Worm (Caenorhabditis elegans) whole organism, L4/young adult: ENCODE measurements around the gene atf-2.

Experiments
- dao-5 ChIP-seq: sonication (generic microtip); optimal IDR thresholded peaks from 2 replicates; lab custom pipeline; 2016; ENCODE audit warnings: missing genotype, missing genetic modification characterization, moderate library complexity, missing compliant biosample characterization
- him-1 ChIP-seq: sonication (generic microtip); optimal IDR thresholded peaks from 2 replicates; lab custom pipeline; 2016; ENCODE audit warnings: missing genotype, missing genetic modification reagents, missing genetic modification characterization, missing compliant biosample characterization

DNA sequence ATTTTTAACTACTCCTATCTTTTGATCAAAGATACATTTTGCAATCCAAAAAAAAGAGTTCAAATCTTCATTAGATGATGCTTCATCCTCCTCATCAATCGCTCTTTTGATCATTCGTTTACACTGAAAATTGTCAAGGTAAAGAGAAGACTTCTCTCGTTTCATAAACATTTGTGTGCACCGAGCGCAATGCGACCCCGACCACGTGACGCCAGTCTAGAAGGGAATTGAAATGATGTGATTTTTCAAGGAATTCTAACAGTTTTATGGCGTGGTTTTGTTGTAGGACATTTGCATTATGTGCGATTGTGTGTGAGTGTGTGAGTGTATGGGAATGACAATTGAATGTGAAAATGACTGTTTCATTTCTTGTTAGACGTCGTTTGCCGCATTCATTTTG is 10.5 kb upstream of the atf-2 start:
- TF ChIP-seq him-1 (tag; lab: Kevin White, UChicago) = no peak
- TF ChIP-seq dao-5 (tag; lab: Kevin White, UChicago) = no peak
